Worm (Caenorhabditis elegans) whole organism, mixed stage, embryonic: ENCODE measurements around the gene snt-3.

Source experiments
- M03D4.4 ChIP-seq: sonication (generic microtip); optimal IDR thresholded peaks from 2 replicates; lab custom pipeline; 2017; ENCODE audit warnings: mild to moderate bottlenecking, missing genetic modification characterization, missing compliant biosample characterization
- bed-3 ChIP-seq: fragments of 200-800 bp; sonication (Bioruptor generic); optimal IDR thresholded peaks from 3 replicates; lab custom pipeline; 2018; ENCODE audit warnings: mild to moderate bottlenecking, missing genetic modification characterization, moderate library complexity, missing compliant biosample characterization
- blmp-1 ChIP-seq: fragments of 150-350 bp; optimal IDR thresholded peaks from 2 replicates; lab custom pipeline; 2014; ENCODE audit warnings: missing biosample characterization, missing genetic modification characterization
- ceh-43 ChIP-seq: fragments of 200-800 bp; sonication (Bioruptor generic); optimal IDR thresholded peaks from 2 replicates; lab custom pipeline; 2018; ENCODE audit warnings: mild to moderate bottlenecking, missing genetic modification characterization, moderate library complexity, missing compliant biosample characterization
- ceh-83 ChIP-seq: fragments of 200-800 bp; sonication (Bioruptor generic); optimal IDR thresholded peaks from 2 replicates; lab custom pipeline; 2018; ENCODE audit warnings: mild to moderate bottlenecking, missing genetic modification characterization, missing compliant biosample characterization
- ces-1 ChIP-seq: fragments of 150-350 bp; optimal IDR thresholded peaks from 2 replicates; lab custom pipeline; 2014; ENCODE audit warnings: missing biosample characterization, missing genetic modification reagents, missing genetic modification characterization
- cnd-1 ChIP-seq: fragments of 200-800 bp; sonication (Bioruptor generic); optimal IDR thresholded peaks from 2 replicates; lab custom pipeline; 2018; ENCODE audit warnings: mild to moderate bottlenecking, missing genetic modification characterization, missing compliant biosample characterization
- elt-1 ChIP-seq: sonication (generic microtip); optimal IDR thresholded peaks from 2 replicates; lab custom pipeline; 2017; ENCODE audit warnings: missing genetic modification characterization, mild to moderate bottlenecking, missing compliant biosample characterization, antibody characterized with exemption, moderate library complexity, borderline replicate concordance; ENCODE audit not compliant: insufficient read depth
- elt-3 ChIP-seq: fragments of 150-350 bp; optimal IDR thresholded peaks from 2 replicates; lab custom pipeline; 2014; ENCODE audit warnings: missing biosample characterization, missing genetic modification characterization
- flh-1 ChIP-seq: fragments of 200-800 bp; sonication (Bioruptor generic); optimal IDR thresholded peaks from 2 replicates; lab custom pipeline; 2018; ENCODE audit warnings: mild to moderate bottlenecking, missing genetic modification characterization, moderate library complexity, missing compliant biosample characterization
- ham-2 ChIP-seq: fragments of 200-800 bp; sonication (Bioruptor generic); optimal IDR thresholded peaks from 2 replicates; lab custom pipeline; 2018; ENCODE audit warnings: mild to moderate bottlenecking, missing genetic modification characterization, missing compliant biosample characterization
- lin-32 ChIP-seq: fragments of 200-800 bp; sonication (Bioruptor generic); optimal IDR thresholded peaks from 2 replicates; lab custom pipeline; 2018; ENCODE audit warnings: mild to moderate bottlenecking, missing genetic modification characterization, missing compliant biosample characterization
- lsy-2 ChIP-seq: fragments of 150-350 bp; optimal IDR thresholded peaks from 2 replicates; lab custom pipeline; 2014; ENCODE audit warnings: missing biosample characterization, missing genetic modification characterization
- mab-5 ChIP-seq: fragments of 150-350 bp; optimal IDR thresholded peaks from 2 replicates; lab custom pipeline; 2014; ENCODE audit warnings: missing biosample characterization, missing genetic modification characterization
- mls-2 ChIP-seq: sonication (generic microtip); optimal IDR thresholded peaks from 2 replicates; lab custom pipeline; 2016; ENCODE audit warnings: mild to moderate bottlenecking, missing genetic modification characterization, moderate library complexity, missing compliant biosample characterization
- nhr-12 ChIP-seq: fragments of 150-350 bp; optimal IDR thresholded peaks from 2 replicates; lab custom pipeline; 2014; ENCODE audit warnings: missing biosample characterization, missing genetic modification characterization
- nhr-2 ChIP-seq: fragments of 150-350 bp; optimal IDR thresholded peaks from 2 replicates; lab custom pipeline; 2014; ENCODE audit warnings: missing biosample characterization, missing genetic modification characterization
- nhr-237 ChIP-seq: fragments of 150-350 bp; optimal IDR thresholded peaks from 2 replicates; lab custom pipeline; 2014; ENCODE audit warnings: missing biosample characterization, missing genetic modification characterization
- nhr-76 ChIP-seq: sonication (generic microtip); optimal IDR thresholded peaks from 2 replicates; lab custom pipeline; 2017; ENCODE audit warnings: missing biosample characterization, missing genetic modification characterization
- pha-4 ChIP-seq: fragments of 150-350 bp; optimal IDR thresholded peaks from 2 replicates; lab custom pipeline; 2018; ENCODE audit warnings: missing biosample characterization, missing genetic modification reagents, missing genetic modification characterization
- snpc-4 ChIP-seq: fragments of 150-350 bp; optimal IDR thresholded peaks from 2 replicates; lab custom pipeline; 2014; ENCODE audit warnings: missing biosample characterization, missing genetic modification characterization
- sptf-1 ChIP-seq: sonication (generic microtip); optimal IDR thresholded peaks from 2 replicates; lab custom pipeline; 2017; ENCODE audit warnings: mild to moderate bottlenecking, missing genetic modification characterization, moderate library complexity, missing compliant biosample characterization
- tbx-8 ChIP-seq: fragments of 200-800 bp; sonication (Bioruptor generic); optimal IDR thresholded peaks from 2 replicates; lab custom pipeline; 2018; ENCODE audit warnings: mild to moderate bottlenecking, missing genetic modification characterization, moderate library complexity, missing compliant biosample characterization
- unc-120 ChIP-seq: sonication (generic microtip); optimal IDR thresholded peaks from 2 replicates; lab custom pipeline; 2017; ENCODE audit warnings: missing genetic modification characterization, missing compliant biosample characterization; ENCODE audit not compliant: poor library complexity, severe bottlenecking
- unc-39 ChIP-seq: fragments of 150-350 bp; optimal IDR thresholded peaks from 2 replicates; lab custom pipeline; 2014; ENCODE audit warnings: missing biosample characterization, missing genetic modification characterization
- ztf-11 ChIP-seq: fragments of 150-350 bp; optimal IDR thresholded peaks from 2 replicates; lab custom pipeline; 2014; ENCODE audit warnings: missing biosample characterization, missing genetic modification characterization

The snt-3 gene

ce11 chrV:1370914-1371313 is at the start of gene snt-3:
Gene snt-3 (minus strand): TSS chrV:1371014.
- TF ChIP-seq blmp-1 (no peak), ces-1 (GFP tag; lab: Kevin White, UChicago) (peak; percentile 2)

- no peak for TF ChIP-seq tbx-8 (GFP tag; lab: Kevin White, UChicago)
- no peak for TF ChIP-seq ceh-43
- no peak for TF ChIP-seq blmp-1
- no peak for TF ChIP-seq unc-39 (tag; lab: Kevin White, UChicago)
- no peak for TF ChIP-seq nhr-237 (tag; lab: Kevin White, UChicago)
- no peak for TF ChIP-seq nhr-76 (tag; lab: Kevin White, UChicago)
- no peak for TF ChIP-seq elt-3 (tag; lab: Kevin White, UChicago)
These were observed 45.3 kb upstream of the snt-3 start for ce11 chrV:1416154-1416553.

ce11 chrV:1414615-1415433 is 44.0 kb upstream of the snt-3 start:
- TF ChIP-seq mls-2 (tag; lab: Kevin White, UChicago) (no peak), bed-3 (GFP tag; lab: Kevin White, UChicago) (no peak), tbx-8 (GFP tag; lab: Kevin White, UChicago) (no peak), cnd-1 (no peak), nhr-12 (no peak), elt-3 (tag; lab: Kevin White, UChicago) (no peak), ceh-83 (GFP tag; lab: Kevin White, UChicago) (no peak), mab-5 (tag; lab: Kevin White, UChicago) (no peak)

- TF ChIP-seq pha-4 (tag; lab: Kevin White, UChicago), result no peak
- no peak for TF ChIP-seq flh-1 (GFP tag; lab: Kevin White, UChicago)
- TF ChIP-seq lsy-2 (tag; lab: Kevin White, UChicago), result no peak
- TF ChIP-seq ceh-83 (GFP tag; lab: Kevin White, UChicago), result no peak
- no peak for TF ChIP-seq snpc-4 (tag; lab: Kevin White, UChicago)
- no peak for TF ChIP-seq lin-32 (GFP tag; lab: Kevin White, UChicago)
- no peak for TF ChIP-seq elt-1
- no peak for TF ChIP-seq ham-2 (GFP tag; lab: Kevin White, UChicago)
These were observed 40.6 kb upstream of the snt-3 start, which contains the start of gene snt-5 for ce11 chrV:1411459-1411858. Gene snt-5 (minus strand): TSS chrV:1411559.

- TF ChIP-seq nhr-2 (tag; lab: Kevin White, UChicago) (no peak), unc-120 (tag; lab: Kevin White, UChicago) (no peak), M03D4.4 (tag; lab: Kevin White, UChicago) (no peak), ztf-11 (tag; lab: Kevin White, UChicago) (no peak), tbx-8 (GFP tag; lab: Kevin White, UChicago) (no peak), sptf-1 (tag; lab: Kevin White, UChicago) (no peak), mls-2 (tag; lab: Kevin White, UChicago) (no peak), ces-1 (GFP tag; lab: Kevin White, UChicago) (no peak), elt-3 (tag; lab: Kevin White, UChicago) (no peak), blmp-1 (no peak), ceh-43 (no peak), ceh-83 (GFP tag; lab: Kevin White, UChicago) (no peak), lsy-2 (tag; lab: Kevin White, UChicago) (no peak), mab-5 (tag; lab: Kevin White, UChicago) (no peak), lin-32 (GFP tag; lab: Kevin White, UChicago) (no peak), pha-4 (tag; lab: Kevin White, UChicago) (no peak)
These were observed 39.9 kb upstream of the snt-3 start for ce11 chrV:1410727-1411126.

- TF ChIP-seq sptf-1 (tag; lab: Kevin White, UChicago), result no peak
- no peak for TF ChIP-seq flh-1 (GFP tag; lab: Kevin White, UChicago)
- TF ChIP-seq M03D4.4 (tag; lab: Kevin White, UChicago), result no peak
- no peak for TF ChIP-seq lin-32 (GFP tag; lab: Kevin White, UChicago)
These were observed 37.3 kb upstream of the snt-3 start for ce11 chrV:1408116-1408515.
